Worm (Caenorhabditis elegans) whole organism, late embryonic: ENCODE data around the gene ZK662.5.

Source experiments
- gmeb-2 ChIP-seq: sonication (generic microtip); optimal IDR thresholded peaks from 2 replicates; lab custom pipeline; 2016; ENCODE audit warnings: missing genetic modification characterization, inconsistent platforms, missing compliant biosample characterization
- hlh-13 ChIP-seq: fragments of 200-800 bp; sonication (Bioruptor generic); optimal IDR thresholded peaks from 2 replicates; lab custom pipeline; 2018; ENCODE audit warnings: mild to moderate bottlenecking, missing genetic modification characterization, missing compliant biosample characterization
- hlh-15 ChIP-seq: sonication (generic microtip); optimal IDR thresholded peaks from 2 replicates; lab custom pipeline; 2016; ENCODE audit warnings: missing genetic modification characterization, missing compliant biosample characterization
- hlh-6 ChIP-seq: sonication (generic microtip); optimal IDR thresholded peaks from 2 replicates; lab custom pipeline; 2016; ENCODE audit warnings: missing genotype, missing genetic modification characterization, missing compliant biosample characterization
- sdc-2 ChIP-seq: sonication (generic microtip); optimal IDR thresholded peaks from 2 replicates; lab custom pipeline; 2016; ENCODE audit warnings: missing genotype, missing genetic modification characterization, missing compliant biosample characterization

DNA sequence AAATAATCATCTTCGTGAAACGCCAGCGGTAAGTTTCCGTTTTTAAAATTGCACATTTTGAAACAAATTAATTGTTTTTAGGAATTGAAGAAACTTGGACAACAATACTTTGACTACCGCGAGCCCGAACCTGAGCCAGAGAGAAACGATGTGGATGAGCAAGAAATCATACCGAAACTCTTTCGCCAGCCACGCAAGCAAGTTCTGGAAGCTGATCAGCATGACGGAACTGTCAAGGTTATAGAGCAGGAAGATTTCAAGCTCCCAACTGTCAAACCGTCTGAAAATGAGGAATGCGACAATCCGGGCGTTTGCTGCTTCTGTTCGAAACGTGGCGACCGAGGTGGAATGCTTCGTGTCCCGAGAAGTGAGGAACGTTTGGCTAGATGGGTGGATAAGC, 8.9 kb downstream of the ZK662.5 start:
- TF ChIP-seq hlh-13 (GFP tag; lab: Kevin White, UChicago) = no peak
- TF ChIP-seq hlh-15 = no peak
- no peak for TF ChIP-seq hlh-6
- TF ChIP-seq sdc-2 (tag; lab: Kevin White, UChicago) = no peak
- TF ChIP-seq gmeb-2 (tag; lab: Kevin White, UChicago) = no peak
